Fruit fly (Drosophila melanogaster): ENCODE measurements around the gene CG46435.

DNA sequence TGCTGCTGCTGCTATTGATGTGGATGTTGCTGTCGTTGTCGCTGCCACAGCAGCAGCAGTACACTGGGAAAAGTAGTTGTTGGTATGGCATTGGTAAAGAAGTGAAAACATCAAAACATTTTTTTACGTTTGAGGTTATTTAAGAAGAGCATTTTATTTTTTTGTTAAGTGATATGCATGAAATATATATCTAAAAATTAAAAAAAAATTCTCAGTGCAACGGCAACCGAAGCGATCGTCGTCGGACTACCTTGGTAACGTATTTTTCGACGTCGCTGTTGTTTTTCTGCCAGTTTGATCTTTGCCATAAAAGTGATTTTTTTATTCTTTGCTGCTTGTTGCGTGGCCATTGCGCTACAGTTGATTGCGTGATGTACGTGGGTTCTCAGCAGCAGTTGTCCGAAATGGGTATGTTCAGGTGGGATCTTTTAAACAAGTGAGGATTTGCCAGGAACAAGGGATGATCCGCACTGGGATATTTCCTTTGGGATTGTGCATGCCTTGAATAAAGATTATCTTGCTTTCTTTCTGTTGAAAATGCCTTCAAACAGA, 15.9 kb downstream of the CG46435 start:
- peak; percentile 99 for TF ChIP-seq CG9948 (tag; optimal IDR thresholded peaks at IDR 0.05)
- TF ChIP-seq CG17806 (tag; optimal IDR thresholded peaks at IDR 0.05), result peak; percentile 99
- TF ChIP-seq CG8301 (tag; optimal IDR thresholded peaks at IDR 0.05), result peak; percentile 98
- peak; percentile 98 for TF ChIP-seq CG12605 (GFP tag; IDR thresholded peaks at IDR 0.05)
- peak; percentile 98 for TF ChIP-seq CG34367 (tag; optimal IDR thresholded peaks at IDR 0.05)
- peak; percentile 97 for TF ChIP-seq gl (tag; optimal IDR thresholded peaks at IDR 0.05)
- peak; percentile 98 for TF ChIP-seq CG13204 (GFP tag; optimal IDR thresholded peaks at IDR 0.05)
- peak; percentile 93 for TF ChIP-seq CG10348 (GFP tag; IDR thresholded peaks at IDR 0.05)
- TF ChIP-seq CG32121 (GFP tag; IDR thresholded peaks at IDR 0.05), result peak; percentile 99

All from whole organism, pupa.